Fruit fly (Drosophila melanogaster) whole organism, adult: ENCODE measurements around the gene CG31913.

Experiments used
- CG11617 ChIP-seq: fragments of 200-800 bp; sonication (Bioruptor generic); optimal IDR thresholded peaks from 2 replicates; lab custom pipeline; 2017; ENCODE audit warnings: mild to moderate bottlenecking, missing biosample characterization, missing genetic modification reagents, missing genetic modification characterization
- CG1620 ChIP-seq: fragments of 200-800 bp; sonication (Bioruptor generic); optimal IDR thresholded peaks from 2 replicates; lab custom pipeline; 2016; ENCODE audit warnings: missing biosample characterization, missing genetic modification characterization
- CG33017 ChIP-seq: fragments of 200-800 bp; sonication (Bioruptor generic); optimal IDR thresholded peaks from 2 replicates; lab custom pipeline; 2018; ENCODE audit warnings: missing biosample characterization, mild to moderate bottlenecking, missing genetic modification characterization, moderate library complexity
- CG5204 ChIP-seq: fragments of 200-800 bp; sonication (Bioruptor generic); optimal IDR thresholded peaks from 2 replicates; lab custom pipeline; 2016; ENCODE audit warnings: missing biosample characterization, missing genetic modification characterization
- CG7101 ChIP-seq: fragments of 200-800 bp; sonication (Bioruptor generic); optimal IDR thresholded peaks from 2 replicates; lab custom pipeline; 2018; ENCODE audit warnings: missing biosample characterization, mild to moderate bottlenecking, missing genetic modification characterization, moderate library complexity
- Crg-1 ChIP-seq: fragments of 200-800 bp; sonication (Bioruptor generic); optimal IDR thresholded peaks from 2 replicates; lab custom pipeline; 2016; ENCODE audit warnings: missing biosample characterization, missing genetic modification characterization
- Hr96 ChIP-seq: fragments of 200-800 bp; sonication (Bioruptor generic); optimal IDR thresholded peaks from 2 replicates; lab custom pipeline; 2016; ENCODE audit warnings: missing biosample characterization, missing genetic modification characterization
- cic ChIP-seq: fragments of 200-800 bp; sonication (Bioruptor generic); optimal IDR thresholded peaks from 2 replicates; lab custom pipeline; 2017; ENCODE audit warnings: missing biosample characterization, mild to moderate bottlenecking, missing genetic modification characterization, moderate library complexity
- cnc ChIP-seq, 2 experiments: fragments of >200 bp; optimal IDR thresholded peaks; 2 replicates each; lab custom pipeline; 2017
- kay ChIP-seq: fragments of 200-800 bp; sonication (Bioruptor generic); peaks from one replicate; lab custom pipeline; 2016; ENCODE audit warnings: missing biosample characterization, missing genetic modification characterization, borderline replicate concordance
- ovo ChIP-seq: fragments of 200-800 bp; sonication (Bioruptor generic); optimal IDR thresholded peaks from 2 replicates; lab custom pipeline; 2016; ENCODE audit warnings: missing biosample characterization, missing genetic modification characterization
- pad ChIP-seq: fragments of 200-800 bp; sonication (Bioruptor generic); optimal IDR thresholded peaks from 3 replicates; lab custom pipeline; 2017; ENCODE audit warnings: missing biosample characterization, missing genetic modification characterization, mild to moderate bottlenecking, moderate library complexity, missing genetic modification reagents
- tj ChIP-seq: fragments of 200-800 bp; sonication (Bioruptor generic); optimal IDR thresholded peaks from 3 replicates; lab custom pipeline; 2017; ENCODE audit warnings: missing biosample characterization, mild to moderate bottlenecking, missing genetic modification characterization, moderate library complexity
- toe ChIP-seq: fragments of 200-800 bp; sonication (Bioruptor generic); optimal IDR thresholded peaks from 2 replicates; lab custom pipeline; 2016; ENCODE audit warnings: missing biosample characterization, missing genetic modification characterization

- TF ChIP-seq CG7101 = no peak
- no peak for TF ChIP-seq CG1620 (GFP tag; lab: Kevin White, UChicago)
- no peak for TF ChIP-seq CG11617 (GFP tag; lab: Kevin White, UChicago)
- no peak for TF ChIP-seq Crg-1 (GFP tag; lab: Kevin White, UChicago)
- no peak for TF ChIP-seq tj (GFP tag; lab: Kevin White, UChicago)
- no peak for TF ChIP-seq toe
- TF ChIP-seq cnc (optimal IDR thresholded peaks at IDR 0.05; lab: Kevin White, UChicago) = no peak
- no peak for TF ChIP-seq CG33017 (tag; lab: Kevin White, UChicago)
- no peak for TF ChIP-seq kay (GFP tag; lab: Kevin White, UChicago)
- no peak for TF ChIP-seq pad
- TF ChIP-seq Hr96 (GFP tag; lab: Kevin White, UChicago) = no peak
- no peak for TF ChIP-seq cic (GFP tag; lab: Kevin White, UChicago)
- no peak for TF ChIP-seq CG5204 (GFP tag; lab: Kevin White, UChicago)
- no peak for TF ChIP-seq ovo (GFP tag; lab: Kevin White, UChicago)
Measured at dm6 chr2L:5789268-5789667, 5.4 kb downstream of the CG31913 start.
